Worm (Caenorhabditis elegans) whole organism, L2 larva: ENCODE data around the gene nhr-53.
A peak's percentile ranks its signal among the peaks of the same experiment; 100 is the strongest.

ENCODE experiments used
- C34F6.9 ChIP-seq: fragments of 150-350 bp; optimal IDR thresholded peaks from 2 replicates; lab custom pipeline; 2014; ENCODE audit warnings: missing biosample characterization, missing genetic modification characterization
- F13H6.1 ChIP-seq: sonication (generic microtip); optimal IDR thresholded peaks from 2 replicates; lab custom pipeline; 2016; ENCODE audit warnings: missing genetic modification characterization, missing compliant biosample characterization
- R02D3.7 ChIP-seq: fragments of 150-350 bp; optimal IDR thresholded peaks from 2 replicates; lab custom pipeline; 2014; ENCODE audit warnings: missing biosample characterization, missing genetic modification characterization
- Y55F3AM.14 ChIP-seq: fragments of 200-800 bp; sonication (Bioruptor generic); optimal IDR thresholded peaks from 2 replicates; lab custom pipeline; 2018; ENCODE audit warnings: mild to moderate bottlenecking, missing genetic modification characterization, missing compliant biosample characterization
- ZK546.5 ChIP-seq: sonication (generic microtip); optimal IDR thresholded peaks from 2 replicates; lab custom pipeline; 2017; ENCODE audit warnings: missing biosample characterization, missing genetic modification characterization
- alr-1 ChIP-seq: fragments of 150-350 bp; optimal IDR thresholded peaks from 2 replicates; lab custom pipeline; 2014; ENCODE audit warnings: missing biosample characterization, missing genetic modification characterization
- aly-2 ChIP-seq: fragments of 150-350 bp; optimal IDR thresholded peaks from 2 replicates; lab custom pipeline; 2014; ENCODE audit warnings: missing biosample characterization, missing genetic modification characterization
- ama-1 ChIP-seq: fragments of 150-350 bp; optimal IDR thresholded peaks from 2 replicates; lab custom pipeline; 2018; ENCODE audit warnings: inconsistent platforms
- blmp-1 ChIP-seq: sonication (generic microtip); optimal IDR thresholded peaks from 2 replicates; lab custom pipeline; 2017; ENCODE audit warnings: missing genetic modification characterization, mild to moderate bottlenecking, missing compliant biosample characterization, antibody characterized with exemption, moderate library complexity; ENCODE audit not compliant: insufficient read depth
- ceh-16 ChIP-seq: fragments of 150-350 bp; optimal IDR thresholded peaks from 2 replicates; lab custom pipeline; 2014; ENCODE audit warnings: missing biosample characterization, missing genetic modification characterization
- ceh-82 ChIP-seq: fragments of 150-350 bp; optimal IDR thresholded peaks from 2 replicates; lab custom pipeline; 2014; ENCODE audit warnings: missing biosample characterization, missing genetic modification characterization
- crh-2 ChIP-seq: sonication (generic microtip); optimal IDR thresholded peaks from 2 replicates; lab custom pipeline; 2017; ENCODE audit warnings: missing biosample characterization, missing genetic modification characterization
- dmd-4 ChIP-seq: sonication (generic microtip); optimal IDR thresholded peaks from 2 replicates; lab custom pipeline; 2017; ENCODE audit warnings: missing biosample characterization, missing genetic modification characterization
- egl-27 ChIP-seq: sonication (generic microtip); optimal IDR thresholded peaks from 3 replicates; lab custom pipeline; 2017; ENCODE audit warnings: missing biosample characterization, missing genetic modification reagents, missing genetic modification characterization
- elt-1 ChIP-seq: fragments of 150-350 bp; optimal IDR thresholded peaks from 2 replicates; lab custom pipeline; 2014; ENCODE audit warnings: missing biosample characterization, missing genetic modification characterization
- elt-3 ChIP-seq: sonication (generic microtip); optimal IDR thresholded peaks from 2 replicates; lab custom pipeline; 2017; ENCODE audit warnings: missing biosample characterization, missing genetic modification characterization
- fos-1 ChIP-seq: fragments of 150-350 bp; optimal IDR thresholded peaks from 2 replicates; lab custom pipeline; 2014; ENCODE audit warnings: missing biosample characterization, missing genetic modification characterization
- gmeb-1 ChIP-seq: fragments of 150-350 bp; optimal IDR thresholded peaks from 2 replicates; lab custom pipeline; 2014; ENCODE audit warnings: missing biosample characterization, missing genetic modification characterization
- lin-11 ChIP-seq: fragments of 150-350 bp; sonication (generic microtip); optimal IDR thresholded peaks from 2 replicates; lab custom pipeline; 2014; ENCODE audit warnings: missing biosample characterization, missing genetic modification characterization, inconsistent platforms, mixed read lengths
- lin-13 ChIP-seq: fragments of 150-350 bp; optimal IDR thresholded peaks from 2 replicates; lab custom pipeline; 2014; ENCODE audit warnings: missing biosample characterization, missing genetic modification reagents, missing genetic modification characterization
- lin-39 ChIP-seq: fragments of 150-350 bp; optimal IDR thresholded peaks from 2 replicates; lab custom pipeline; 2014; ENCODE audit warnings: missing biosample characterization, missing genetic modification reagents, missing genetic modification characterization
- lsy-2 ChIP-seq, 2 experiments: fragments of 150-350 bp in 1 of 2; sonication (generic microtip) in 1 of 2; optimal IDR thresholded peaks; 2 replicates each; lab custom pipeline; 2014 to 2017; ENCODE audit warnings: missing biosample characterization in 2 of 2, missing genetic modification characterization in 2 of 2
- mab-5 ChIP-seq: fragments of 150-350 bp; optimal IDR thresholded peaks from 2 replicates; lab custom pipeline; 2014; ENCODE audit warnings: missing biosample characterization, missing genetic modification characterization
- mbf-1 ChIP-seq: sonication (generic microtip); optimal IDR thresholded peaks from 2 replicates; lab custom pipeline; 2017; ENCODE audit warnings: missing biosample characterization, missing genetic modification characterization
- mdl-1 ChIP-seq, 2 experiments: fragments of 150-350 bp in 1 of 2; sonication (generic microtip) in 1 of 2; optimal IDR thresholded peaks; 2 replicates each; lab custom pipeline; 2017; ENCODE audit warnings: missing biosample characterization in 2 of 2, missing genetic modification characterization in 2 of 2
- nhr-10 ChIP-seq: sonication (generic microtip); optimal IDR thresholded peaks from 2 replicates; lab custom pipeline; 2017; ENCODE audit warnings: missing biosample characterization, missing genetic modification characterization
- nhr-11 ChIP-seq: fragments of 150-350 bp; optimal IDR thresholded peaks from 2 replicates; lab custom pipeline; 2014; ENCODE audit warnings: missing biosample characterization, missing genetic modification characterization
- nhr-12 ChIP-seq: fragments of 150-350 bp; optimal IDR thresholded peaks from 2 replicates; lab custom pipeline; 2014; ENCODE audit warnings: missing biosample characterization, missing genetic modification characterization
- nhr-129 ChIP-seq: fragments of 150-350 bp; optimal IDR thresholded peaks from 2 replicates; lab custom pipeline; 2014; ENCODE audit warnings: missing biosample characterization, missing genetic modification characterization
- nhr-21 ChIP-seq: fragments of 150-350 bp; optimal IDR thresholded peaks from 2 replicates; lab custom pipeline; 2014; ENCODE audit warnings: missing biosample characterization, missing genetic modification characterization
- nhr-23 ChIP-seq: fragments of 150-350 bp; optimal IDR thresholded peaks from 2 replicates; lab custom pipeline; 2014; ENCODE audit warnings: missing biosample characterization, missing genetic modification reagents, missing genetic modification characterization
- nhr-237 ChIP-seq: fragments of 150-350 bp; optimal IDR thresholded peaks from 2 replicates; lab custom pipeline; 2014; ENCODE audit warnings: missing biosample characterization, missing genetic modification characterization
- nhr-25 ChIP-seq: fragments of 150-350 bp; sonication (generic microtip); optimal IDR thresholded peaks from 3 replicates; lab custom pipeline; 2014; ENCODE audit warnings: missing biosample characterization, missing genetic modification characterization
- nhr-6 ChIP-seq: fragments of 150-350 bp; optimal IDR thresholded peaks from 2 replicates; lab custom pipeline; 2014; ENCODE audit warnings: missing biosample characterization, missing genetic modification characterization
- nhr-77 ChIP-seq: fragments of 150-350 bp; optimal IDR thresholded peaks from 2 replicates; lab custom pipeline; 2014; ENCODE audit warnings: missing biosample characterization, missing genetic modification characterization
- peb-1 ChIP-seq: fragments of 150-350 bp; optimal IDR thresholded peaks from 2 replicates; lab custom pipeline; 2014; ENCODE audit warnings: missing biosample characterization, missing genetic modification characterization
- sem-4 ChIP-seq: fragments of 150-350 bp; optimal IDR thresholded peaks from 2 replicates; lab custom pipeline; 2014; ENCODE audit warnings: missing biosample characterization, missing genetic modification reagents, missing genetic modification characterization
- skn-1 ChIP-seq: sonication (generic microtip); optimal IDR thresholded peaks from 2 replicates; lab custom pipeline; 2017; ENCODE audit warnings: missing biosample characterization, missing genetic modification characterization
- sma-3 ChIP-seq: sonication (generic microtip); optimal IDR thresholded peaks from 2 replicates; lab custom pipeline; 2016; ENCODE audit warnings: missing genetic modification reagents, missing genetic modification characterization, missing compliant biosample characterization
- sma-9 ChIP-seq, 2 experiments: fragments of 150-350 bp in 1 of 2; sonication (generic microtip) in 1 of 2; optimal IDR thresholded peaks; 2 replicates each; lab custom pipeline; 2014 to 2016; ENCODE audit warnings: missing genetic modification characterization in 2 of 2, mild to moderate bottlenecking in 1 of 2, missing biosample characterization in 1 of 2, missing compliant biosample characterization in 1 of 2, missing genetic modification reagents in 1 of 2, moderate library complexity in 1 of 2
- snpc-4 ChIP-seq: fragments of 150-350 bp; optimal IDR thresholded peaks from 2 replicates; lab custom pipeline; 2014; ENCODE audit warnings: missing biosample characterization, missing genetic modification characterization
- unc-39 ChIP-seq: fragments of 150-350 bp; optimal IDR thresholded peaks from 2 replicates; lab custom pipeline; 2014; ENCODE audit warnings: missing biosample characterization, missing genetic modification characterization
- unc-55 ChIP-seq: fragments of 150-350 bp; sonication (generic microtip); optimal IDR thresholded peaks from 3 replicates; lab custom pipeline; 2014; ENCODE audit warnings: missing biosample characterization, missing genetic modification reagents, missing genetic modification characterization
- unc-62 ChIP-seq: fragments of 150-350 bp; optimal IDR thresholded peaks from 2 replicates; lab custom pipeline; 2014; ENCODE audit warnings: missing biosample characterization, missing genetic modification reagents, missing genetic modification characterization
- zag-1 ChIP-seq: fragments of 150-350 bp; optimal IDR thresholded peaks from 2 replicates; lab custom pipeline; 2014; ENCODE audit warnings: missing biosample characterization, missing genetic modification characterization
- ztf-1 ChIP-seq: fragments of 200-800 bp; sonication (Bioruptor generic); conservative IDR thresholded peaks from 2 replicates; pipeline ENCODE4 v1.3.6; 2022; ENCODE audit warnings: missing genetic modification characterization, missing compliant biosample characterization
- ztf-11 ChIP-seq: sonication (generic microtip); optimal IDR thresholded peaks from 2 replicates; lab custom pipeline; 2017; ENCODE audit warnings: missing biosample characterization, missing genetic modification characterization
- ztf-4 ChIP-seq: fragments of 150-350 bp; optimal IDR thresholded peaks from 2 replicates; lab custom pipeline; 2014; ENCODE audit warnings: missing biosample characterization, missing genetic modification characterization

nhr-53 gene

DNA sequence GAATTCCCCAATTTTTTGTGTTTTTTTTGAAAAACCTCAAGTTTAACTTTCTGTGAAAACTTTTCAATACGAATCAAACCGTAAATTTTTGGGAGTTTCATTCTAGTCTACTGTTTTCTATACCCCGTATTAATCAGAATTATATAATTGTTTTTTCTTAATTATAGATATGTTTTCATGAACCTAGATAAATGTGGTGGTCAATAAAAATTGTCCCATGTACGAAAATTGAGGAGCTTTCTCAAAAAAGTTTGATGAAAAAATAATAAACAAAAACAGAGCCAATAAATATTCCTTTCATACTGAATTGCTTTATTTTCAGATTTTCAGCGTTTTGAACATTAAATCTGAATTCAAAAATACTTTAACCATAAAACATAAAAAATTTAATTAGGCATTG, 8.2 kb upstream of the nhr-53 start, which contains the start of gene Y6E2A.1:
TSS of gene Y6E2A.1 (minus strand) at position 101 of the 400 bp plus-strand sequence.
- TF ChIP-seq nhr-10 (tag; lab: Kevin White, UChicago): no peak
- no peak for TF ChIP-seq gmeb-1
- TF ChIP-seq dmd-4 (tag; lab: Kevin White, UChicago): no peak
- TF ChIP-seq lsy-2 (tag; optimal IDR thresholded peaks at IDR 0.05; lab: Kevin White, UChicago): no peak
- TF ChIP-seq nhr-237 (tag; lab: Kevin White, UChicago): no peak
- no peak for TF ChIP-seq crh-2 (tag; lab: Kevin White, UChicago)
- no peak for TF ChIP-seq unc-55
- no peak for TF ChIP-seq ceh-16 (tag; lab: Kevin White, UChicago)
- no peak for TF ChIP-seq nhr-11 (tag; lab: Kevin White, UChicago)
- no peak for TF ChIP-seq nhr-77 (tag; lab: Kevin White, UChicago)
- no peak for TF ChIP-seq fos-1
- TF ChIP-seq, all 48 proteins: peak for 0

DNA sequence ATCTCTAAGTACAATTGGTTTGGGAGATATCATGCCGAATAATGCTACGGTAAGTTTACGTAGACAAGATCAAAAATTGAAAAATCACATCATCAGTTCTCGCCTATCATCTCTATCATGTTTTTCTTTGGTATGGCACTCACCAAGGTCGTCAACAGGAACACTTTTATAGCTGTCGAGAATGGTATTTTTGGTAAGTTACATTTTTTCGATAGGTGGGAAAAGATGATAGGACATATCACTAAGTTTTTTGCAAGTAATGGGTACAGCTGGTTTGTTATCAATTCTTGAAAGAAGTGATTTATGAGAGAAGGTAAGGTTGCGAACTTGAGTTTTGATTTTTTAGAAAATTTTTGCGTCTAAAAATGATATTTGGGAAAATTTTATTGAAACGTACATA, 5.8 kb upstream of the nhr-53 start:
- TF ChIP-seq peb-1: no peak
- no peak for TF ChIP-seq unc-62
- no peak for TF ChIP-seq lin-13 (GFP tag; lab: Kevin White, UChicago)
- TF ChIP-seq R02D3.7 (tag; lab: Kevin White, UChicago): no peak
- TF ChIP-seq nhr-21 (tag; lab: Kevin White, UChicago): peak; percentile 13
- peak; percentile 46 for TF ChIP-seq sma-3 (GFP tag; lab: Kevin White, UChicago)
- no peak for TF ChIP-seq F13H6.1 (tag; lab: Kevin White, UChicago)
- no peak for TF ChIP-seq elt-1 (tag; lab: Kevin White, UChicago)
- no peak for TF ChIP-seq C34F6.9
- TF ChIP-seq ZK546.5: no peak
- no peak for TF ChIP-seq nhr-237 (tag; lab: Kevin White, UChicago)
- TF ChIP-seq nhr-11 (tag; lab: Kevin White, UChicago): no peak
- TF ChIP-seq aly-2 (tag; lab: Kevin White, UChicago): no peak
- TF ChIP-seq zag-1 (tag; lab: Kevin White, UChicago): no peak
- no peak for TF ChIP-seq alr-1 (tag; lab: Kevin White, UChicago)
- TF ChIP-seq fos-1: no peak
- TF ChIP-seq mab-5 (tag; lab: Kevin White, UChicago): no peak
- TF ChIP-seq sem-4 (tag; lab: Kevin White, UChicago): no peak
- TF ChIP-seq skn-1 (tag; lab: Kevin White, UChicago): no peak
- no peak for TF ChIP-seq lin-11
- TF ChIP-seq nhr-6 (tag; lab: Kevin White, UChicago): no peak
- no peak for TF ChIP-seq ztf-1 (GFP tag; lab: Robert Waterston, UW)
- TF ChIP-seq nhr-12 (tag; lab: Kevin White, UChicago): no peak
- no peak for TF ChIP-seq gmeb-1
- TF ChIP-seq nhr-77 (tag; lab: Kevin White, UChicago): no peak
- TF ChIP-seq crh-2 (tag; lab: Kevin White, UChicago): peak; percentile 36
- TF ChIP-seq mbf-1 (tag; lab: Kevin White, UChicago): no peak
- no peak for TF ChIP-seq snpc-4 (tag; lab: Kevin White, UChicago)
- peak; percentile 6 for TF ChIP-seq nhr-129 (tag; lab: Kevin White, UChicago)
- TF ChIP-seq nhr-25 (tag; lab: Kevin White, UChicago): peak; percentile 67
- TF ChIP-seq lin-39 (tag; lab: Kevin White, UChicago): no peak
- TF ChIP-seq dmd-4 (tag; lab: Kevin White, UChicago): no peak
- no peak for TF ChIP-seq lsy-2 (tag; optimal IDR thresholded peaks at IDR 0.05; lab: Kevin White, UChicago)
- no peak for TF ChIP-seq ztf-4
- TF ChIP-seq elt-3 (tag; lab: Kevin White, UChicago): no peak
- no peak for TF ChIP-seq mdl-1 (tag; optimal IDR thresholded peaks at IDR 0.05; lab: Kevin White, UChicago)
- no peak for TF ChIP-seq unc-39 (tag; lab: Kevin White, UChicago)
- TF ChIP-seq sma-9 (GFP tag; optimal IDR thresholded peaks at IDR 0.05; lab: Kevin White, UChicago): peak; percentile 85
- no peak for TF ChIP-seq sma-9 (tag; optimal IDR thresholded peaks at IDR 0.05; lab: Kevin White, UChicago)
- no peak for TF ChIP-seq ztf-11
- no peak for TF ChIP-seq nhr-10 (tag; lab: Kevin White, UChicago)
- TF ChIP-seq Y55F3AM.14: no peak
- TF ChIP-seq ama-1 (lab: Kevin White, UChicago): no peak
- no peak for TF ChIP-seq ceh-16 (tag; lab: Kevin White, UChicago)
- peak; percentile 20 for TF ChIP-seq egl-27
- no peak for TF ChIP-seq nhr-23 (tag; lab: Kevin White, UChicago)
- TF ChIP-seq blmp-1 (tag; lab: Kevin White, UChicago): no peak
- TF ChIP-seq unc-55: no peak
- TF ChIP-seq ceh-82 (tag; lab: Kevin White, UChicago): no peak
